Fruit fly (Drosophila melanogaster) whole organism, embryonic: ENCODE measurements around the gene blot.

Source experiments
- Adf1 ChIP-seq: fragments of 200-800 bp; sonication (Bioruptor generic); IDR thresholded peaks from 2 replicates; pipeline ENCODE4 v1.3.6; 2022; ENCODE audit warnings: missing biosample characterization, missing genetic modification characterization
- CG10543 ChIP-seq: fragments of 200-800 bp; sonication (Bioruptor generic); optimal IDR thresholded peaks from 3 replicates; lab custom pipeline; 2017; ENCODE audit warnings: missing biosample characterization, mild to moderate bottlenecking, missing genetic modification characterization, moderate library complexity
- CG11723 ChIP-seq: fragments of 200-800 bp; sonication (Bioruptor generic); optimal IDR thresholded peaks from 2 replicates; lab custom pipeline; 2017; ENCODE audit warnings: missing biosample characterization, mild to moderate bottlenecking, missing genetic modification characterization
- CG12744 ChIP-seq: fragments of 200-800 bp; sonication (Bioruptor generic); optimal IDR thresholded peaks from 2 replicates; lab custom pipeline; 2016; ENCODE audit warnings: missing biosample characterization, missing genetic modification characterization
- CG13894 ChIP-seq: fragments of 200-800 bp; sonication (Bioruptor generic); optimal IDR thresholded peaks from 3 replicates; lab custom pipeline; 2018; ENCODE audit warnings: missing biosample characterization, mild to moderate bottlenecking, missing genetic modification characterization, moderate library complexity
- CG18599 ChIP-seq: fragments of 200-800 bp; sonication (Bioruptor generic); optimal IDR thresholded peaks from 3 replicates; lab custom pipeline; 2017; ENCODE audit warnings: missing biosample characterization, missing genetic modification characterization, mild to moderate bottlenecking, moderate library complexity, missing genetic modification reagents
- CG2129 ChIP-seq: fragments of 200-800 bp; sonication (Bioruptor generic); IDR thresholded peaks from 2 replicates; pipeline ENCODE4 v1.3.6; 2022; ENCODE audit warnings: missing biosample characterization, missing genetic modification characterization; ENCODE audit not compliant: partially characterized antibody
- CG2199 ChIP-seq: fragments of 200-800 bp; sonication (Bioruptor generic); IDR thresholded peaks from 3 replicates; pipeline ENCODE4 v1.3.6; 2022; ENCODE audit warnings: missing biosample characterization, missing genetic modification characterization
- CG34224 ChIP-seq: fragments of 200-800 bp; sonication (Bioruptor generic); IDR thresholded peaks from 3 replicates; pipeline ENCODE4 v1.3.6; 2022; ENCODE audit warnings: missing biosample characterization, missing genetic modification characterization; ENCODE audit not compliant: partially characterized antibody
- CG4360 ChIP-seq: fragments of 200-800 bp; sonication (Bioruptor generic); IDR thresholded peaks from 2 replicates; pipeline ENCODE4 v1.3.6; 2022; ENCODE audit warnings: missing biosample characterization, missing genetic modification characterization
- CG5180 ChIP-seq: fragments of 200-800 bp; sonication (Bioruptor generic); optimal IDR thresholded peaks from 3 replicates; lab custom pipeline; 2017; ENCODE audit warnings: missing biosample characterization, missing genetic modification characterization, mild to moderate bottlenecking, moderate library complexity, missing genetic modification reagents
- CG6791 ChIP-seq: fragments of 200-800 bp; sonication (Bioruptor generic); IDR thresholded peaks from 3 replicates; pipeline ENCODE4 v1.3.6; 2022; ENCODE audit warnings: missing biosample characterization, missing genetic modification characterization; ENCODE audit not compliant: partially characterized antibody
- CG7839 ChIP-seq: fragments of 200-800 bp; sonication (Bioruptor generic); optimal IDR thresholded peaks from 3 replicates; lab custom pipeline; 2018; ENCODE audit warnings: missing biosample characterization, mild to moderate bottlenecking, missing genetic modification characterization, moderate library complexity
- CG8290 ChIP-seq, 3 experiments: fragments of 200-800 bp; sonication (Bioruptor generic); optimal IDR thresholded peaks; 2 replicates each; lab custom pipeline; 2016 to 2019; ENCODE audit warnings: missing biosample characterization in 3 of 3, missing genetic modification characterization in 3 of 3, mild to moderate bottlenecking in 2 of 3, moderate library complexity in 1 of 3
- CG8388 ChIP-seq: fragments of 200-800 bp; sonication (Bioruptor generic); optimal IDR thresholded peaks from 2 replicates; lab custom pipeline; 2019; ENCODE audit warnings: missing biosample characterization, mild to moderate bottlenecking, missing genetic modification characterization, moderate library complexity
- CG9609 ChIP-seq: fragments of 200-800 bp; sonication (Bioruptor generic); optimal IDR thresholded peaks from 3 replicates; lab custom pipeline; 2016; ENCODE audit warnings: missing biosample characterization, missing genetic modification characterization
- CTCF ChIP-seq: fragments of 200-800 bp; sonication (Bioruptor generic); optimal IDR thresholded peaks from 2 replicates; lab custom pipeline; 2017; ENCODE audit warnings: missing biosample characterization, mild to moderate bottlenecking, missing genetic modification characterization, moderate library complexity
- Dbx ChIP-seq: fragments of 200-800 bp; sonication (Bioruptor generic); IDR thresholded peaks from 3 replicates; pipeline ENCODE4 v1.3.6; 2022; ENCODE audit warnings: missing biosample characterization, missing genetic modification characterization
- Deaf1 ChIP-seq: fragments of 200-800 bp; optimal IDR thresholded peaks from 3 replicates; lab custom pipeline; 2019; ENCODE audit warnings: missing biosample characterization, mild to moderate bottlenecking, missing genetic modification characterization, moderate library complexity
- Drgx ChIP-seq: fragments of 200-800 bp; sonication (Bioruptor generic); IDR thresholded peaks from 2 replicates; pipeline ENCODE4 v1.3.6; 2022; ENCODE audit warnings: missing biosample characterization, missing genetic modification characterization
- ERR ChIP-seq: fragments of 200-800 bp; sonication (Bioruptor generic); optimal IDR thresholded peaks from 2 replicates; lab custom pipeline; 2016; ENCODE audit warnings: missing biosample characterization, missing genetic modification characterization
- Ets65A ChIP-seq: fragments of 200-800 bp; sonication (Bioruptor generic); peaks from one replicate; lab custom pipeline; 2016; ENCODE audit warnings: missing biosample characterization, missing genetic modification characterization
- HmgZ ChIP-seq: fragments of 200-800 bp; sonication (Bioruptor generic); optimal IDR thresholded peaks from 2 replicates; lab custom pipeline; 2018; ENCODE audit warnings: missing biosample characterization, mild to moderate bottlenecking, missing genetic modification characterization
- Hmx ChIP-seq: fragments of 200-800 bp; sonication (Bioruptor generic); optimal IDR thresholded peaks from 2 replicates; lab custom pipeline; 2016; ENCODE audit warnings: missing biosample characterization, missing genetic modification characterization
- Rfx ChIP-seq: fragments of 200-800 bp; sonication (Bioruptor generic); IDR thresholded peaks from 2 replicates; pipeline ENCODE4 v1.3.6; 2022; ENCODE audit warnings: missing biosample characterization, missing genetic modification characterization
- Stat92E ChIP-seq, 3 experiments: fragments of >200 bp in 2 of 3; fragments of 200-800 bp in 1 of 3; sonication (Bioruptor generic) in 1 of 3; optimal IDR thresholded peaks; 2 replicates each; lab custom pipeline; 2017 to 2019; ENCODE audit warnings: missing biosample characterization in 3 of 3, missing genetic modification characterization in 3 of 3, mild to moderate bottlenecking in 1 of 3, moderate library complexity in 1 of 3
- Xbp1 ChIP-seq: fragments of 200-800 bp; sonication (Bioruptor generic); optimal IDR thresholded peaks from 3 replicates; lab custom pipeline; 2016; ENCODE audit warnings: missing biosample characterization, mild to moderate bottlenecking, missing genetic modification characterization
- aop ChIP-seq: fragments of 200-800 bp; sonication (Bioruptor generic); IDR thresholded peaks from 2 replicates; pipeline ENCODE4 v1.3.6; 2022; ENCODE audit warnings: missing biosample characterization, missing genetic modification characterization
- bcd ChIP-seq: fragments of 200-800 bp; sonication (Bioruptor generic); optimal IDR thresholded peaks from 2 replicates; lab custom pipeline; 2017; ENCODE audit warnings: missing biosample characterization, mild to moderate bottlenecking, missing genetic modification characterization
- bowl ChIP-seq: fragments of 200-800 bp; sonication (Bioruptor generic); IDR thresholded peaks from 2 replicates; pipeline ENCODE4 v1.3.6; 2022; ENCODE audit warnings: missing biosample characterization, missing genetic modification characterization
- chinmo ChIP-seq: fragments of 200-800 bp; sonication (Bioruptor generic); IDR thresholded peaks from 4 replicates; pipeline ENCODE4 v1.3.6; 2022; ENCODE audit warnings: missing biosample characterization, missing genetic modification characterization; ENCODE audit not compliant: partially characterized antibody
- chm ChIP-seq: fragments of 200-800 bp; sonication (Bioruptor generic); IDR thresholded peaks from 2 replicates; pipeline ENCODE4 v1.3.6; 2022; ENCODE audit warnings: missing biosample characterization, missing genetic modification characterization
- ci ChIP-seq: fragments of 200-800 bp; sonication (Bioruptor generic); IDR thresholded peaks from 3 replicates; pipeline ENCODE4 v1.3.6; 2022; ENCODE audit warnings: missing biosample characterization, missing genetic modification characterization
- cwo ChIP-seq: fragments of 200-800 bp; sonication (Bioruptor generic); optimal IDR thresholded peaks from 3 replicates; lab custom pipeline; 2017; ENCODE audit warnings: missing biosample characterization, missing genetic modification characterization, mild to moderate bottlenecking, moderate library complexity, missing genetic modification reagents
- fd3F ChIP-seq: fragments of 200-800 bp; sonication (Bioruptor generic); optimal IDR thresholded peaks from 2 replicates; lab custom pipeline; 2018; ENCODE audit warnings: missing biosample characterization, mild to moderate bottlenecking, missing genetic modification characterization, moderate library complexity
- ftz-f1 ChIP-seq: fragments of 200-800 bp; sonication (Bioruptor generic); optimal IDR thresholded peaks from 2 replicates; lab custom pipeline; 2016; ENCODE audit warnings: missing biosample characterization, missing genetic modification characterization
- gce ChIP-seq: fragments of 200-800 bp; sonication (Bioruptor generic); IDR thresholded peaks from 3 replicates; pipeline ENCODE4 v1.3.6; 2022; ENCODE audit warnings: missing biosample characterization, missing genetic modification characterization
- gcm2 ChIP-seq: fragments of 200-800 bp; sonication (Bioruptor generic); optimal IDR thresholded peaks from 2 replicates; lab custom pipeline; 2016; ENCODE audit warnings: missing biosample characterization, missing genetic modification characterization
- gem ChIP-seq: fragments of 200-800 bp; sonication (Bioruptor generic); optimal IDR thresholded peaks from 2 replicates; lab custom pipeline; 2019; ENCODE audit warnings: missing biosample characterization, mild to moderate bottlenecking, missing genetic modification characterization, moderate library complexity
- hb ChIP-seq: fragments of 200-800 bp; sonication (Bioruptor generic); IDR thresholded peaks from 3 replicates; pipeline ENCODE4 v1.3.6; 2022; ENCODE audit warnings: missing biosample characterization, missing genetic modification characterization; ENCODE audit not compliant: partially characterized antibody
- hth ChIP-seq: fragments of >200 bp; optimal IDR thresholded peaks from 2 replicates; lab custom pipeline; 2017; ENCODE audit warnings: inconsistent platforms
- jing ChIP-seq: fragments of 200-800 bp; sonication (Bioruptor generic); optimal IDR thresholded peaks from 2 replicates; lab custom pipeline; 2018; ENCODE audit warnings: missing biosample characterization, mild to moderate bottlenecking, missing genetic modification characterization
- mirr ChIP-seq: fragments of 200-800 bp; sonication (Bioruptor generic); optimal IDR thresholded peaks from 3 replicates; lab custom pipeline; 2018; ENCODE audit warnings: missing biosample characterization, mild to moderate bottlenecking, missing genetic modification characterization
- nmo ChIP-seq: fragments of 200-800 bp; sonication (Bioruptor generic); optimal IDR thresholded peaks from 2 replicates; lab custom pipeline; 2018; ENCODE audit warnings: missing biosample characterization, mild to moderate bottlenecking, missing genetic modification characterization, moderate library complexity
- otp ChIP-seq: fragments of 200-800 bp; sonication (Bioruptor generic); IDR thresholded peaks from 3 replicates; pipeline ENCODE4, ENCODE4 v1.3.6; 2022; ENCODE audit warnings: missing biosample characterization, missing genetic modification characterization
- peb ChIP-seq: fragments of 200-800 bp; sonication (Bioruptor generic); IDR thresholded peaks from 2 replicates; pipeline ENCODE4 v1.3.6; 2022; ENCODE audit warnings: missing biosample characterization, missing genetic modification characterization
- pum ChIP-seq: fragments of 200-800 bp; sonication (Bioruptor generic); optimal IDR thresholded peaks from 2 replicates; lab custom pipeline; 2016; ENCODE audit warnings: missing biosample characterization, missing genetic modification characterization
- sim ChIP-seq: fragments of 200-800 bp; sonication (Bioruptor generic); IDR thresholded peaks from 2 replicates; pipeline ENCODE4 v1.3.6; 2022; ENCODE audit warnings: missing biosample characterization, missing genetic modification characterization
- sug ChIP-seq: fragments of 200-800 bp; optimal IDR thresholded peaks from 2 replicates; lab custom pipeline; 2019; ENCODE audit warnings: missing biosample characterization, mild to moderate bottlenecking, missing genetic modification characterization, moderate library complexity
- z ChIP-seq: fragments of 200-800 bp; sonication (Bioruptor generic); IDR thresholded peaks from 3 replicates; pipeline ENCODE4 v1.3.6; 2022; ENCODE audit warnings: missing biosample characterization, missing genetic modification characterization

blot gene

dm6 chr3L:17421319-17421718 lies at the start of gene blot (continued):
- TF ChIP-seq CG8388 (GFP tag; lab: Kevin White, UChicago) (no peak), hth (lab: Kevin White, UChicago) (no peak), chm (GFP tag; lab: Robert Waterston, UW) (peak; percentile 83), Deaf1 (tag; lab: Kevin White, UChicago) (peak; percentile 86), gcm2 (GFP tag; lab: Kevin White, UChicago) (no peak), gem (tag; lab: Kevin White, UChicago) (no peak), CG5180 (GFP tag; lab: Kevin White, UChicago) (peak; percentile 11), CG2129 (GFP tag; lab: Robert Waterston, UW) (no peak), pum (GFP tag; lab: Kevin White, UChicago) (no peak), Ets65A (no peak), otp (GFP tag; lab: Robert Waterston, UW) (peak; percentile 34; the same call in 1 of the 3 replicates), Stat92E (GFP tag; optimal IDR thresholded peaks at IDR 0.05; lab: Kevin White, UChicago) (peak in 1 of 3 experiments; percentile 44), CG12744 (GFP tag; lab: Kevin White, UChicago) (no peak), peb (GFP tag; lab: Robert Waterston, UW) (no peak), hb (GFP tag; lab: Robert Waterston, UW) (no peak), Dbx (GFP tag; lab: Robert Waterston, UW) (peak; percentile 18; the same call in 1 of the 3 replicates), CG11723 (GFP tag; lab: Kevin White, UChicago) (no peak), bcd (GFP tag; lab: Kevin White, UChicago) (no peak), gce (no peak), CG9609 (GFP tag; lab: Kevin White, UChicago) (no peak), ERR (GFP tag; lab: Kevin White, UChicago) (no peak), Hmx (no peak), Drgx (peak; percentile 16; the same call in 1 of the 2 replicates), jing (GFP tag; lab: Kevin White, UChicago) (no peak), CG7839 (tag; lab: Kevin White, UChicago) (peak; percentile 0), cwo (no peak), CG4360 (0 out of 2 replicates have a peak, but pooled peaks have one; percentile 26), sim (0 out of 2 replicates have a peak, but pooled peaks have one; percentile 20), Rfx (GFP tag; lab: Robert Waterston, UW) (peak; percentile 9; the same call in 1 of the 2 replicates), CG34224 (peak; percentile 23; the same call in 1 of the 3 replicates), Xbp1 (GFP tag; lab: Kevin White, UChicago) (no peak)
- TF ChIP-seq, all 482 proteins: peak for 56

- TF ChIP-seq mirr (GFP tag; lab: Kevin White, UChicago): peak; percentile 36
- peak; percentile 100 for TF ChIP-seq CG8290 (GFP tag; optimal IDR thresholded peaks at IDR 0.05; lab: Kevin White, UChicago)
- peak; percentile 63 to 95 for TF ChIP-seq CG8290 (tag; optimal IDR thresholded peaks at IDR 0.05; lab: Kevin White, UChicago)
- TF ChIP-seq CG13894: peak; percentile 90
- no peak for TF ChIP-seq fd3F (GFP tag; lab: Kevin White, UChicago)
- TF ChIP-seq CG18599 (GFP tag; lab: Kevin White, UChicago): peak; percentile 23
- TF ChIP-seq HmgZ (tag; lab: Kevin White, UChicago): peak; percentile 60
- TF ChIP-seq Rfx (GFP tag; lab: Robert Waterston, UW): 0 out of 2 replicates have a peak, but pooled peaks have one; percentile 14
- TF ChIP-seq CTCF: peak; percentile 88
- 0 out of 2 replicates have a peak, but pooled peaks have one; percentile 5 for TF ChIP-seq bowl (GFP tag; lab: Robert Waterston, UW)
- TF ChIP-seq otp (GFP tag; lab: Robert Waterston, UW): no peak
- peak; percentile 94 for TF ChIP-seq Deaf1 (tag; lab: Kevin White, UChicago)
- no peak for TF ChIP-seq CG2199
- peak; percentile 98 for TF ChIP-seq CG6791 (GFP tag; lab: Robert Waterston, UW)
- peak; percentile 55; the same call in 1 of the 3 replicates for TF ChIP-seq ci (GFP tag; lab: Robert Waterston, UW)
- no peak for TF ChIP-seq nmo (GFP tag; lab: Kevin White, UChicago)
- TF ChIP-seq CG10543 (GFP tag; lab: Kevin White, UChicago): peak; percentile 39
- TF ChIP-seq CG5180 (GFP tag; lab: Kevin White, UChicago): peak; percentile 87
- TF ChIP-seq sug: peak; percentile 44
- 0 out of 2 replicates have a peak, but pooled peaks have one; percentile 11 for TF ChIP-seq aop (GFP tag; lab: Robert Waterston, UW)
- TF ChIP-seq chinmo: no peak
- no peak for TF ChIP-seq ftz-f1 (GFP tag; lab: Kevin White, UChicago)
- TF ChIP-seq Adf1 (GFP tag; lab: Robert Waterston, UW): peak; percentile 97
- TF ChIP-seq z (GFP tag; lab: Robert Waterston, UW): peak; percentile 63; the same call in 1 of the 3 replicates
Observed at dm6 chr3L:17470110-17470509, 48.8 kb upstream of the blot start, which contains the start of gene SecCl. Gene SecCl, plus strand, starts transcription at chr3L:17470127.
